Worm (Caenorhabditis elegans) whole organism, L1 larva: Measurements from ENCODE around the gene F28C6.9.

Source experiments
- hpl-2 ChIP-seq: fragments of 150-350 bp; optimal IDR thresholded peaks from 2 replicates; lab custom pipeline; 2014; ENCODE audit warnings: missing biosample characterization, missing genetic modification reagents, missing genetic modification characterization
- lin-13 ChIP-seq: fragments of 150-350 bp; optimal IDR thresholded peaks from 2 replicates; lab custom pipeline; 2014; ENCODE audit warnings: missing biosample characterization, missing genetic modification reagents, missing genetic modification characterization
- zip-4 ChIP-seq: fragments of 200-800 bp; sonication (Bioruptor generic); optimal IDR thresholded peaks from 2 replicates; lab custom pipeline; 2018; ENCODE audit warnings: mild to moderate bottlenecking, missing genetic modification characterization, moderate library complexity, missing compliant biosample characterization

DNA sequence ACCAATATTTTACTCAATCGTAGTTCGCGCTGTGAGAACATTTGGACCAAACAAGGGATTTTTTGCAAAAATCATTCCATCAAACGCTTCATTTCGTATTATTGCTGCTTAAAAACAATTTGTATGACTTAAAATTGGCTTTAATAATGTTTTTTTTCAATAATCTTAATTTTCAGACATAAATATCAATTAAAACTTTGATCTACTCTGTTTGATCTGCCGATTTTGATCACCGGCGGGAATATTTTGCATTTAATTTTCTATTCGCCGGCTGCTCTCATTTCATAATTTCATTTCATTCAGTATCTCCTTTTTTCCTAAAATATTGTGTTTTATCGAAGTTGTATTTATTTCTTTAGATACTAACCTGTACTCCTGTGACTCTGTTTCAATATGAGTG, 34.8 kb downstream of the F28C6.9 start, which contains the start of gene puf-5:
- TF ChIP-seq lin-13 (GFP tag; lab: Kevin White, UChicago) (no peak), zip-4 (no peak), hpl-2 (no peak)
